Fruit fly (Drosophila melanogaster) whole organism, wandering third instar larva: Measurements from ENCODE around the gene Edem1.

Source experiments
- Dfd ChIP-seq: fragments of >200 bp; optimal IDR thresholded peaks from 2 replicates; lab custom pipeline; 2017; ENCODE audit warnings: missing biosample characterization, missing genetic modification characterization
- Sp1 ChIP-seq: fragments of 200-800 bp; sonication (Bioruptor generic); optimal IDR thresholded peaks from 3 replicates; lab custom pipeline; 2019; ENCODE audit warnings: missing biosample characterization, mild to moderate bottlenecking, missing genetic modification characterization, moderate library complexity
- h ChIP-seq: fragments of 200-800 bp; sonication (Bioruptor generic); optimal IDR thresholded peaks from 3 replicates; lab custom pipeline; 2016; ENCODE audit warnings: missing biosample characterization, mild to moderate bottlenecking, missing genetic modification characterization
- psq ChIP-seq: fragments of 200-800 bp; sonication (Bioruptor generic); optimal IDR thresholded peaks from 3 replicates; lab custom pipeline; 2017; ENCODE audit warnings: missing biosample characterization, mild to moderate bottlenecking, missing genetic modification characterization, moderate library complexity
- rgr ChIP-seq: fragments of 200-800 bp; sonication (Bioruptor generic); optimal IDR thresholded peaks from 3 replicates; lab custom pipeline; 2016; ENCODE audit warnings: missing biosample characterization, mild to moderate bottlenecking, missing genetic modification characterization
- sv ChIP-seq: fragments of 200-800 bp; sonication (Bioruptor generic); optimal IDR thresholded peaks from 3 replicates; lab custom pipeline; 2016; ENCODE audit warnings: missing biosample characterization, missing genetic modification characterization

- no peak for TF ChIP-seq Dfd (GFP tag; lab: Kevin White, UChicago)
- no peak for TF ChIP-seq rgr
- no peak for TF ChIP-seq h (GFP tag; lab: Kevin White, UChicago)
- TF ChIP-seq sv (GFP tag; lab: Kevin White, UChicago): no peak
- no peak for TF ChIP-seq psq (GFP tag; lab: Kevin White, UChicago)
- TF ChIP-seq Sp1 (GFP tag; lab: Kevin White, UChicago): no peak
These were observed 53.8 kb downstream of the Edem1 start for dm6 chrX:1854873-1855272.
